Fruit fly (Drosophila melanogaster) whole organism, adult: ENCODE data around the gene CG31342.

Experiments used
- CG5204 ChIP-seq: fragments of 200-800 bp; sonication (Bioruptor generic); optimal IDR thresholded peaks from 2 replicates; lab custom pipeline; 2016; ENCODE audit warnings: missing biosample characterization, missing genetic modification characterization
- CG7045 ChIP-seq: fragments of 200-800 bp; sonication (Bioruptor generic); optimal IDR thresholded peaks from 2 replicates; lab custom pipeline; 2017; ENCODE audit warnings: missing biosample characterization, mild to moderate bottlenecking, missing genetic modification characterization
- kay ChIP-seq: fragments of 200-800 bp; sonication (Bioruptor generic); peaks from one replicate; lab custom pipeline; 2016; ENCODE audit warnings: missing biosample characterization, missing genetic modification characterization, borderline replicate concordance

- TF ChIP-seq CG5204 (GFP tag; lab: Kevin White, UChicago) (no peak), kay (GFP tag; lab: Kevin White, UChicago) (no peak), CG7045 (peak; percentile 34)
These were observed 26.5 kb downstream of the CG31342 start for dm6 chr3R:13012351-13012750.
